Fruit fly (Drosophila melanogaster): ENCODE measurements around the gene CG7800.

CG7800 gene

dm6 chr3R:8225461-8225971 lies 7.8 kb downstream of the CG7800 start:
- TF ChIP-seq net (GFP tag; optimal IDR thresholded peaks at IDR 0.05) (no peak), CG10669 (GFP tag; optimal IDR thresholded peaks at IDR 0.05) (no peak), CG11762 (GFP tag; optimal IDR thresholded peaks at IDR 0.05; ENCODE audit: insufficient read depth) (no peak), Smox (GFP tag; optimal IDR thresholded peaks at IDR 0.05) (no peak), dac (GFP tag; optimal IDR thresholded peaks at IDR 0.05) (no peak)

DNA sequence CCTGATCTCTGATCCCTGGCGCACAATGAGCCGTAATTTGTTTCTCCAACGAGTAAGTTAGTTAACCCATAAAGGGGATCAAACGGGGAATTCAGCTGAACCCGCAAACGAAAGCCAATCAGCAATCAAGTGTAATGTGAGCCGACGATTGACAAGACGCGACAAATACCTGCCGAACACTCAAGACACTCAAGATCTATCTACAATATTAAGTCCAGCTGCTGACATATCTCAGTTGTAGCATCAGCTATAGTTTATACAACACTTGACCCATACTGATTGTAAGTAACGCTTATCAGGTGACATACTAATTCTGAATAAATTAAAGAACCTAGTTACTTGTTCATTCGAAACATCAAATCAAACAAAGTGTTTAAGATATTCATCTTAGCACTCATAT lies 9.6 kb downstream of the CG7800 start:
- TF ChIP-seq CG1621 (tag; optimal IDR thresholded peaks at IDR 0.05) (no peak), net (GFP tag; optimal IDR thresholded peaks at IDR 0.05) (no peak), svp (GFP tag) (peak; percentile 63), fkh (GFP tag; optimal IDR thresholded peaks at IDR 0.05) (no peak), cyc (GFP tag; optimal IDR thresholded peaks at IDR 0.05) (no peak), CG32006 (GFP tag; optimal IDR thresholded peaks at IDR 0.05) (no peak)

- TF ChIP-seq Sox14 (GFP tag; optimal IDR thresholded peaks at IDR 0.05) (peak; percentile 36), Blimp-1 (GFP tag; optimal IDR thresholded peaks at IDR 0.05) (no peak), svp (GFP tag) (no peak), Ets21C (GFP tag; optimal IDR thresholded peaks at IDR 0.05) (no peak), Eip78C (GFP tag) (peak; percentile 51), ss (GFP tag; optimal IDR thresholded peaks at IDR 0.05) (no peak), fkh (GFP tag; optimal IDR thresholded peaks at IDR 0.05) (peak; percentile 75), fd85E (GFP tag; optimal IDR thresholded peaks at IDR 0.05) (no peak), cyc (GFP tag; optimal IDR thresholded peaks at IDR 0.05) (peak; percentile 10), CG11902 (GFP tag; optimal IDR thresholded peaks at IDR 0.05) (no peak), CG7368 (GFP tag; optimal IDR thresholded peaks at IDR 0.05) (no peak), Eip93F (GFP tag; optimal IDR thresholded peaks at IDR 0.05) (peak; percentile 2), CG3032 (tag; optimal IDR thresholded peaks at IDR 0.05) (peak; percentile 2), Lpt (GFP tag; optimal IDR thresholded peaks at IDR 0.05) (no peak), Smox (GFP tag; optimal IDR thresholded peaks at IDR 0.05) (peak; percentile 16), eg (GFP tag; IDR thresholded peaks at IDR 0.05) (no peak), spab (GFP tag; optimal IDR thresholded peaks at IDR 0.05) (no peak), Sox102F (GFP tag; optimal IDR thresholded peaks at IDR 0.05) (no peak), CG10669 (GFP tag; optimal IDR thresholded peaks at IDR 0.05) (no peak), topi (GFP tag; optimal IDR thresholded peaks at IDR 0.05) (no peak), CG11762 (GFP tag; optimal IDR thresholded peaks at IDR 0.05; ENCODE audit: insufficient read depth) (no peak), net (GFP tag; optimal IDR thresholded peaks at IDR 0.05) (no peak)
These were observed 15.6 kb downstream of the CG7800 start, which contains the start of gene PolI for dm6 chr3R:8233370-8233773. PolI (plus strand) TSS chr3R:8233507.

dm6 chr3R:8233864-8234263 lies 16.1 kb downstream of the CG7800 start:
- TF ChIP-seq Blimp-1 (GFP tag; optimal IDR thresholded peaks at IDR 0.05) (no peak), topi (GFP tag; optimal IDR thresholded peaks at IDR 0.05) (peak; percentile 32), fd85E (GFP tag; optimal IDR thresholded peaks at IDR 0.05) (no peak), Eip78C (GFP tag) (peak; percentile 81), cyc (GFP tag; optimal IDR thresholded peaks at IDR 0.05) (no peak), fd59A (GFP tag; optimal IDR thresholded peaks at IDR 0.05) (no peak), CG15336 (GFP tag; IDR thresholded peaks at IDR 0.05) (peak; percentile 92), pdm3 (GFP tag; optimal IDR thresholded peaks at IDR 0.05) (peak; percentile 75), CG3032 (tag; optimal IDR thresholded peaks at IDR 0.05) (no peak), CG8119 (GFP tag; IDR thresholded peaks at IDR 0.05) (peak; percentile 90), CG6854 (GFP tag; optimal IDR thresholded peaks at IDR 0.05) (no peak), Gug (GFP tag; IDR thresholded peaks at IDR 0.05) (peak; percentile 57; the same call in 1 of the 2 replicates), net (GFP tag; optimal IDR thresholded peaks at IDR 0.05) (peak; percentile 79), dsx (GFP tag; optimal IDR thresholded peaks at IDR 0.05; ENCODE audit: poor library complexity, severe bottlenecking) (no peak), CG10669 (GFP tag; optimal IDR thresholded peaks at IDR 0.05) (no peak), CG7368 (GFP tag; optimal IDR thresholded peaks at IDR 0.05) (peak; percentile 19), Sox14 (GFP tag; optimal IDR thresholded peaks at IDR 0.05) (peak; percentile 27), CG1621 (tag; optimal IDR thresholded peaks at IDR 0.05) (no peak), Sox102F (GFP tag; optimal IDR thresholded peaks at IDR 0.05) (peak; percentile 44), CG31627 (GFP tag; optimal IDR thresholded peaks at IDR 0.05) (peak; percentile 43), CG34406 (GFP tag; optimal IDR thresholded peaks at IDR 0.05) (peak; percentile 53), svp (GFP tag) (no peak), spab (GFP tag; optimal IDR thresholded peaks at IDR 0.05) (no peak), CG6808 (GFP tag; optimal IDR thresholded peaks at IDR 0.05) (no peak), Ets96B (tag; optimal IDR thresholded peaks at IDR 0.05) (peak; percentile 9), Eip75B (GFP tag; optimal IDR thresholded peaks at IDR 0.05) (peak; percentile 38), Sox15 (GFP tag; optimal IDR thresholded peaks at IDR 0.05) (no peak), eg (GFP tag; IDR thresholded peaks at IDR 0.05) (peak; percentile 88), esn (GFP tag; optimal IDR thresholded peaks at IDR 0.05) (peak; percentile 63), OdsH (GFP tag; optimal IDR thresholded peaks at IDR 0.05) (peak; percentile 64), CG8319 (GFP tag; optimal IDR thresholded peaks at IDR 0.05) (no peak), vri (GFP tag; optimal IDR thresholded peaks at IDR 0.05) (no peak), dac (GFP tag; optimal IDR thresholded peaks at IDR 0.05) (peak; percentile 65)
